Fruit fly (Drosophila melanogaster) whole organism, embryonic: ENCODE data around the gene wek.

ENCODE experiments used
- Atf3 ChIP-seq: fragments of 200-800 bp; sonication (Bioruptor generic); optimal IDR thresholded peaks from 3 replicates; lab custom pipeline; 2016; ENCODE audit warnings: missing biosample characterization, missing genetic modification characterization
- Bgb ChIP-seq: fragments of 200-800 bp; sonication (Bioruptor generic); IDR thresholded peaks from 2 replicates; pipeline ENCODE4 v1.3.6; 2022; ENCODE audit warnings: missing biosample characterization, missing genetic modification characterization; ENCODE audit not compliant: partially characterized antibody
- CG10267 ChIP-seq: fragments of 200-800 bp; sonication (Bioruptor generic); optimal IDR thresholded peaks from 2 replicates; lab custom pipeline; 2018; ENCODE audit warnings: missing biosample characterization, mild to moderate bottlenecking, missing genetic modification characterization, moderate library complexity
- CG10543 ChIP-seq: fragments of 200-800 bp; sonication (Bioruptor generic); optimal IDR thresholded peaks from 3 replicates; lab custom pipeline; 2017; ENCODE audit warnings: missing biosample characterization, mild to moderate bottlenecking, missing genetic modification characterization, moderate library complexity
- CG14014 ChIP-seq: fragments of 200-800 bp; sonication (Bioruptor generic); IDR thresholded peaks from 2 replicates; pipeline ENCODE4 v1.3.6; 2022; ENCODE audit warnings: missing biosample characterization, missing genetic modification characterization
- CG1603 ChIP-seq: fragments of 200-800 bp; sonication (Bioruptor generic); optimal IDR thresholded peaks from 2 replicates; lab custom pipeline; 2019; ENCODE audit warnings: missing biosample characterization, mild to moderate bottlenecking, missing genetic modification characterization, moderate library complexity
- CG1647 ChIP-seq: fragments of 200-800 bp; sonication (Bioruptor generic); optimal IDR thresholded peaks from 3 replicates; lab custom pipeline; 2016; ENCODE audit warnings: missing biosample characterization, missing genetic modification characterization
- CG16813 ChIP-seq: fragments of 200-800 bp; sonication (Bioruptor generic); IDR thresholded peaks from 3 replicates; pipeline ENCODE4 v1.3.6; 2022; ENCODE audit warnings: missing biosample characterization, missing genetic modification characterization; ENCODE audit not compliant: partially characterized antibody
- CG16863 ChIP-seq: fragments of 200-800 bp; sonication (Bioruptor generic); optimal IDR thresholded peaks from 3 replicates; lab custom pipeline; 2016; ENCODE audit warnings: missing biosample characterization, missing genetic modification characterization
- CG17802 ChIP-seq: fragments of 200-800 bp; sonication (Bioruptor generic); optimal IDR thresholded peaks from 2 replicates; lab custom pipeline; 2018; ENCODE audit warnings: missing biosample characterization, mild to moderate bottlenecking, missing genetic modification characterization, moderate library complexity
- CG2120 ChIP-seq: fragments of 200-800 bp; sonication (Bioruptor generic); optimal IDR thresholded peaks from 3 replicates; lab custom pipeline; 2016; ENCODE audit warnings: missing biosample characterization, missing genetic modification characterization
- CG2129 ChIP-seq: fragments of 200-800 bp; sonication (Bioruptor generic); IDR thresholded peaks from 2 replicates; pipeline ENCODE4 v1.3.6; 2022; ENCODE audit warnings: missing biosample characterization, missing genetic modification characterization; ENCODE audit not compliant: partially characterized antibody
- CG32772 ChIP-seq: fragments of 200-800 bp; sonication (Bioruptor generic); IDR thresholded peaks from 2 replicates; pipeline ENCODE4 v1.3.6; 2022; ENCODE audit warnings: missing biosample characterization, missing genetic modification characterization
- CG42726 ChIP-seq: fragments of 200-800 bp; sonication (Bioruptor generic); IDR thresholded peaks from 2 replicates; pipeline ENCODE4 v1.3.6; 2022; ENCODE audit warnings: missing biosample characterization, missing genetic modification characterization; ENCODE audit not compliant: partially characterized antibody
- CG4854 ChIP-seq: fragments of 200-800 bp; sonication (Bioruptor generic); optimal IDR thresholded peaks from 2 replicates; lab custom pipeline; 2016; ENCODE audit warnings: missing biosample characterization, missing genetic modification characterization, inconsistent platforms
- CG6791 ChIP-seq: fragments of 200-800 bp; sonication (Bioruptor generic); IDR thresholded peaks from 3 replicates; pipeline ENCODE4 v1.3.6; 2022; ENCODE audit warnings: missing biosample characterization, missing genetic modification characterization; ENCODE audit not compliant: partially characterized antibody
- CG7963 ChIP-seq: fragments of 200-800 bp; sonication (Bioruptor generic); IDR thresholded peaks from 3 replicates; pipeline ENCODE4 v1.3.6; 2022; ENCODE audit warnings: missing biosample characterization, missing genetic modification characterization; ENCODE audit not compliant: partially characterized antibody
- Dbx ChIP-seq: fragments of 200-800 bp; sonication (Bioruptor generic); IDR thresholded peaks from 3 replicates; pipeline ENCODE4 v1.3.6; 2022; ENCODE audit warnings: missing biosample characterization, missing genetic modification characterization
- Dll ChIP-seq: fragments of 200-800 bp; sonication (Bioruptor generic); IDR thresholded peaks from 4 replicates; pipeline ENCODE4 v1.3.6; 2022; ENCODE audit warnings: missing biosample characterization, missing genetic modification characterization; ENCODE audit not compliant: partially characterized antibody
- Doc2 ChIP-seq: fragments of 200-800 bp; sonication (Bioruptor generic); IDR thresholded peaks from 2 replicates; pipeline ENCODE4 v1.3.6; 2022; ENCODE audit warnings: missing biosample characterization, missing genetic modification characterization
- Dp ChIP-seq: fragments of 200-800 bp; sonication (Bioruptor generic); optimal IDR thresholded peaks from 2 replicates; lab custom pipeline; 2018; ENCODE audit warnings: missing biosample characterization, mild to moderate bottlenecking, missing genetic modification characterization, moderate library complexity
- Dref ChIP-seq: fragments of 200-800 bp; sonication (Bioruptor generic); IDR thresholded peaks from 2 replicates; pipeline ENCODE4 v1.3.6; 2022; ENCODE audit warnings: missing biosample characterization, missing genetic modification characterization
- HLH4C ChIP-seq: fragments of 200-800 bp; sonication (Bioruptor generic); IDR thresholded peaks from 3 replicates; pipeline ENCODE4 v1.3.6; 2022; ENCODE audit warnings: missing biosample characterization, missing genetic modification characterization; ENCODE audit not compliant: partially characterized antibody
- MTF-1 ChIP-seq: fragments of 200-800 bp; sonication (Bioruptor generic); optimal IDR thresholded peaks from 2 replicates; lab custom pipeline; 2018; ENCODE audit warnings: missing biosample characterization, mild to moderate bottlenecking, missing genetic modification characterization, borderline replicate concordance
- Neu2 ChIP-seq: fragments of 200-800 bp; sonication (Bioruptor generic); optimal IDR thresholded peaks from 3 replicates; lab custom pipeline; 2016; ENCODE audit warnings: missing biosample characterization, missing genetic modification characterization, borderline replicate concordance
- Opbp ChIP-seq: fragments of 200-800 bp; sonication (Bioruptor generic); IDR thresholded peaks from 3 replicates; pipeline ENCODE4 v1.3.6; 2022; ENCODE audit warnings: missing biosample characterization, missing genetic modification characterization; ENCODE audit not compliant: partially characterized antibody
- Scr ChIP-seq: fragments of 200-800 bp; sonication (Bioruptor generic); IDR thresholded peaks from 2 replicates; pipeline ENCODE4 v1.3.6; 2022; ENCODE audit warnings: missing biosample characterization, missing genetic modification characterization; ENCODE audit not compliant: partially characterized antibody
- Side ChIP-seq: fragments of 200-800 bp; sonication (Bioruptor generic); optimal IDR thresholded peaks from 2 replicates; lab custom pipeline; 2016; ENCODE audit warnings: missing biosample characterization, missing genetic modification characterization
- Sry-δ ChIP-seq: fragments of 200-800 bp; sonication (Bioruptor generic); optimal IDR thresholded peaks from 2 replicates; lab custom pipeline; 2016; ENCODE audit warnings: missing biosample characterization, missing genetic modification characterization
- amos ChIP-seq: fragments of 200-800 bp; sonication (Bioruptor generic); IDR thresholded peaks from 2 replicates; pipeline ENCODE4 v1.3.6; 2022; ENCODE audit warnings: missing biosample characterization, missing genetic modification characterization; ENCODE audit not compliant: partially characterized antibody
- bsh ChIP-seq, 2 experiments: fragments of 200-800 bp; sonication (Bioruptor generic); optimal IDR thresholded peaks; 2 replicates each; lab custom pipeline; 2017 to 2018; ENCODE audit warnings: mild to moderate bottlenecking in 2 of 2, missing biosample characterization in 2 of 2, missing genetic modification characterization in 2 of 2, moderate library complexity in 1 of 2
- crp ChIP-seq, 2 experiments: fragments of 200-800 bp; sonication (Bioruptor generic); optimal IDR thresholded peaks; 2 replicates in 1 of 2; 3 replicates in 1 of 2; lab custom pipeline; 2017; ENCODE audit warnings: missing biosample characterization in 2 of 2, missing genetic modification characterization in 2 of 2, mild to moderate bottlenecking in 1 of 2, moderate library complexity in 1 of 2
- fd3F ChIP-seq: fragments of 200-800 bp; sonication (Bioruptor generic); optimal IDR thresholded peaks from 2 replicates; lab custom pipeline; 2018; ENCODE audit warnings: missing biosample characterization, mild to moderate bottlenecking, missing genetic modification characterization, moderate library complexity
- gfzf ChIP-seq: fragments of 200-800 bp; sonication (Bioruptor generic); optimal IDR thresholded peaks from 2 replicates; lab custom pipeline; 2016; ENCODE audit warnings: missing biosample characterization, mild to moderate bottlenecking, missing genetic modification characterization, moderate library complexity
- grau ChIP-seq: fragments of 200-800 bp; optimal IDR thresholded peaks from 3 replicates; lab custom pipeline; 2019; ENCODE audit warnings: missing biosample characterization, mild to moderate bottlenecking, missing genetic modification characterization, moderate library complexity
- hb ChIP-seq: fragments of 200-800 bp; sonication (Bioruptor generic); IDR thresholded peaks from 3 replicates; pipeline ENCODE4 v1.3.6; 2022; ENCODE audit warnings: missing biosample characterization, missing genetic modification characterization; ENCODE audit not compliant: partially characterized antibody
- hth ChIP-seq: fragments of >200 bp; optimal IDR thresholded peaks from 2 replicates; lab custom pipeline; 2017; ENCODE audit warnings: inconsistent platforms
- jumu ChIP-seq: fragments of 200-800 bp; sonication (Bioruptor generic); optimal IDR thresholded peaks from 3 replicates; lab custom pipeline; 2016; ENCODE audit warnings: missing biosample characterization, missing genetic modification characterization
- ken ChIP-seq: fragments of 200-800 bp; sonication (Bioruptor generic); IDR thresholded peaks from 3 replicates; pipeline ENCODE4 v1.3.6; 2022; ENCODE audit warnings: missing biosample characterization, missing genetic modification characterization
- knrl ChIP-seq: fragments of 200-800 bp; sonication (Bioruptor generic); IDR thresholded peaks from 3 replicates; pipeline ENCODE4 v1.3.6; 2022; ENCODE audit warnings: missing biosample characterization, missing genetic modification characterization; ENCODE audit not compliant: partially characterized antibody
- nau ChIP-seq: fragments of 200-800 bp; sonication (Bioruptor generic); optimal IDR thresholded peaks from 3 replicates; lab custom pipeline; 2017; ENCODE audit warnings: missing biosample characterization, mild to moderate bottlenecking, missing genetic modification characterization, missing genetic modification reagents
- nerfin-2 ChIP-seq: fragments of 200-800 bp; sonication (Bioruptor generic); IDR thresholded peaks from 2 replicates; pipeline ENCODE4 v1.3.6; 2022; ENCODE audit warnings: missing biosample characterization, missing genetic modification characterization; ENCODE audit not compliant: partially characterized antibody
- nom ChIP-seq: fragments of 200-800 bp; sonication (Bioruptor generic); optimal IDR thresholded peaks from 2 replicates; lab custom pipeline; 2017; ENCODE audit warnings: missing biosample characterization, missing genetic modification characterization, mild to moderate bottlenecking, moderate library complexity, missing genetic modification reagents
- peb ChIP-seq: fragments of 200-800 bp; sonication (Bioruptor generic); IDR thresholded peaks from 2 replicates; pipeline ENCODE4 v1.3.6; 2022; ENCODE audit warnings: missing biosample characterization, missing genetic modification characterization
- pzg ChIP-seq: fragments of 200-800 bp; sonication (Bioruptor generic); optimal IDR thresholded peaks from 3 replicates; lab custom pipeline; 2018; ENCODE audit warnings: missing biosample characterization, mild to moderate bottlenecking, missing genetic modification characterization, moderate library complexity
- sens ChIP-seq: fragments of 200-800 bp; sonication (Bioruptor generic); peaks from one replicate; lab custom pipeline; 2016; ENCODE audit warnings: missing biosample characterization, missing genetic modification characterization
- unc-4 ChIP-seq: fragments of 200-800 bp; sonication (Bioruptor generic); IDR thresholded peaks from 2 replicates; pipeline ENCODE4 v1.3.6; 2022; ENCODE audit warnings: missing biosample characterization, missing genetic modification characterization; ENCODE audit not compliant: partially characterized antibody
- zen2 ChIP-seq: fragments of 200-800 bp; sonication (Bioruptor generic); IDR thresholded peaks from 3 replicates; pipeline ENCODE4 v1.3.6; 2022; ENCODE audit warnings: missing biosample characterization, missing genetic modification characterization; ENCODE audit not compliant: partially characterized antibody

Gene wek

DNA sequence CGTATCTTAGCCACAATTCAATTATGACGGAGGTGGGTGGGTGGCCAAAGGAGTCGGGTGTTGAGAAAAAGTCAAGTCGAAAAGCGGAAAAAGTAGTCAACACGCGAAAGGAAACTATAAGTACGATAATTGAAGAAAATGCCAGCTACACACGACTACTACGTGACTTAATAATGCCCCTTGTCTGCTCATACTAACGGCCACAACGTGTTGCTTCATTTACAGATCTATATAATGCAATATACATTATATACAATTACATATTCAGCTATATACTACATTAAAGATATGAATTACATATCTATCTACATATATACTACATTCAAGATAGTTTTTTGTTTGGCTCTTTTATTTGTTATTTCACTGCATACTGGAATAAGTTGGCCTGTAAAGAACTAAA is 4.9 kb upstream of the wek start, which contains the start of gene CG31826:
Gene CG31826, minus strand, starts transcription at position 101 of the 400 bp plus-strand sequence.
- no peak for TF ChIP-seq nau (GFP tag; lab: Kevin White, UChicago)
- TF ChIP-seq gfzf: no peak
- no peak for TF ChIP-seq CG1647
- TF ChIP-seq CG14014: no peak
- TF ChIP-seq CG10267 (tag; lab: Kevin White, UChicago): no peak
- no peak for TF ChIP-seq MTF-1 (GFP tag; lab: Kevin White, UChicago)
- TF ChIP-seq CG2120: no peak
- TF ChIP-seq fd3F (GFP tag; lab: Kevin White, UChicago): no peak
- TF ChIP-seq CG10543: no peak
- TF ChIP-seq bsh (GFP tag; optimal IDR thresholded peaks at IDR 0.05; lab: Kevin White, UChicago): no peak
- TF ChIP-seq Dbx (GFP tag; lab: Robert Waterston, UW): no peak
- TF ChIP-seq CG17802: no peak
- no peak for TF ChIP-seq Atf3 (GFP tag; lab: Kevin White, UChicago)
- no peak for TF ChIP-seq CG6791 (GFP tag; lab: Robert Waterston, UW)
- no peak for TF ChIP-seq grau (tag; lab: Kevin White, UChicago)
- TF ChIP-seq ken (GFP tag; lab: Robert Waterston, UW): no peak
- no peak for TF ChIP-seq CG32772 (GFP tag; lab: Robert Waterston, UW)
- no peak for TF ChIP-seq peb (GFP tag; lab: Robert Waterston, UW)
- no peak for TF ChIP-seq Side (GFP tag; lab: Kevin White, UChicago)

DNA sequence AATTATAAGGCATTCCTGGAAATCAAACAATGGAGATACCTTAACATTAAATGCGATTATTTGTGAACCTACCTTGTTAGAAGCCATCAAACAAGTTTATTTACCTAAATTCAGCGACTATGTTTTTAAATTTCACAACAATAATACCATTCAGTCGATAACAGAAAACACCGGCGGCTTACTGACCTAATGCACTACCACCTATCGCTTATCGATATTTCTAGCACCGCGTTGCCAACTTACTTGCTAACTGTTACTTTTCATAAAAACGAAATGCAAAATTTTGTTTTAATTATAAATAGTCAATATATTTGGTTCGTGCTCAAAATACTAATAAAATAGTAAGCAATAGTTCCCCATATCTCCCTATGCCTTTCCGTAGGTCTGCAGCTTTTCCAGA is 2.8 kb upstream of the wek start, which contains the start of gene Ku80:
Gene Ku80, minus strand, starts transcription at position 182 of the 400 bp plus-strand sequence.
- TF ChIP-seq Scr (GFP tag; lab: Robert Waterston, UW) (peak; percentile 72), knrl (peak; percentile 74), CG7963 (GFP tag; lab: Robert Waterston, UW) (peak; percentile 79), nom (GFP tag; lab: Kevin White, UChicago) (no peak), sens (GFP tag; lab: Kevin White, UChicago) (no peak), Dll (GFP tag; lab: Robert Waterston, UW) (peak; percentile 71; the same call in 3 of the 4 replicates), pzg (GFP tag; lab: Kevin White, UChicago) (peak; percentile 65), hb (peak; percentile 48; the same call in 2 of the 3 replicates), amos (GFP tag; lab: Robert Waterston, UW) (peak; percentile 65), Dp (GFP tag; lab: Kevin White, UChicago) (peak; percentile 72), Doc2 (no peak), CG16813 (GFP tag; lab: Robert Waterston, UW) (peak; percentile 70), crp (GFP tag; optimal IDR thresholded peaks at IDR 0.05; lab: Kevin White, UChicago) (peak in 1 of 2 experiments; percentile 29), hth (lab: Kevin White, UChicago) (no peak), nerfin-2 (GFP tag; lab: Robert Waterston, UW) (peak; percentile 83), CG4854 (GFP tag; lab: Kevin White, UChicago) (peak; percentile 91), HLH4C (peak; percentile 84), zen2 (peak; percentile 47; the same call in 1 of the 3 replicates), Neu2 (no peak), Sry-δ (GFP tag; lab: Kevin White, UChicago) (peak; percentile 67), CG42726 (GFP tag; lab: Robert Waterston, UW) (peak; percentile 44; the same call in 1 of the 2 replicates), Opbp (peak; percentile 77; the same call in 2 of the 3 replicates), CG16863 (GFP tag; lab: Kevin White, UChicago) (no peak), Dref (GFP tag; lab: Robert Waterston, UW) (peak; percentile 90), CG2129 (GFP tag; lab: Robert Waterston, UW) (peak; percentile 24; the same call in 1 of the 2 replicates), jumu (GFP tag; lab: Kevin White, UChicago) (no peak), CG1603 (tag; lab: Kevin White, UChicago) (peak; percentile 51), Bgb (GFP tag; lab: Robert Waterston, UW) (peak; percentile 72), unc-4 (GFP tag; lab: Robert Waterston, UW) (peak; percentile 59; the same call in 1 of the 2 replicates)
